Worm (Caenorhabditis elegans) whole organism, mixed stage, embryonic: ENCODE data around the gene kmo-2.

Source experiments
- M03D4.4 ChIP-seq: sonication (generic microtip); optimal IDR thresholded peaks from 2 replicates; lab custom pipeline; 2017; ENCODE audit warnings: mild to moderate bottlenecking, missing genetic modification characterization, missing compliant biosample characterization
- bed-3 ChIP-seq: fragments of 200-800 bp; sonication (Bioruptor generic); optimal IDR thresholded peaks from 3 replicates; lab custom pipeline; 2018; ENCODE audit warnings: mild to moderate bottlenecking, missing genetic modification characterization, moderate library complexity, missing compliant biosample characterization
- blmp-1 ChIP-seq: fragments of 150-350 bp; optimal IDR thresholded peaks from 2 replicates; lab custom pipeline; 2014; ENCODE audit warnings: missing biosample characterization, missing genetic modification characterization
- ceh-39 ChIP-seq: fragments of 150-350 bp; optimal IDR thresholded peaks from 2 replicates; lab custom pipeline; 2014; ENCODE audit warnings: missing biosample characterization, missing genetic modification characterization
- ceh-43 ChIP-seq: fragments of 200-800 bp; sonication (Bioruptor generic); optimal IDR thresholded peaks from 2 replicates; lab custom pipeline; 2018; ENCODE audit warnings: mild to moderate bottlenecking, missing genetic modification characterization, moderate library complexity, missing compliant biosample characterization
- ces-1 ChIP-seq: fragments of 150-350 bp; optimal IDR thresholded peaks from 2 replicates; lab custom pipeline; 2014; ENCODE audit warnings: missing biosample characterization, missing genetic modification reagents, missing genetic modification characterization
- cnd-1 ChIP-seq: fragments of 200-800 bp; sonication (Bioruptor generic); optimal IDR thresholded peaks from 2 replicates; lab custom pipeline; 2018; ENCODE audit warnings: mild to moderate bottlenecking, missing genetic modification characterization, missing compliant biosample characterization
- drap-1 ChIP-seq: fragments of 200-800 bp; sonication (Bioruptor generic); optimal IDR thresholded peaks from 3 replicates; lab custom pipeline; 2018; ENCODE audit warnings: mild to moderate bottlenecking, missing genetic modification characterization, missing compliant biosample characterization
- elt-1 ChIP-seq: sonication (generic microtip); optimal IDR thresholded peaks from 2 replicates; lab custom pipeline; 2017; ENCODE audit warnings: missing genetic modification characterization, mild to moderate bottlenecking, missing compliant biosample characterization, antibody characterized with exemption, moderate library complexity, borderline replicate concordance; ENCODE audit not compliant: insufficient read depth
- elt-3 ChIP-seq: fragments of 150-350 bp; optimal IDR thresholded peaks from 2 replicates; lab custom pipeline; 2014; ENCODE audit warnings: missing biosample characterization, missing genetic modification characterization
- flh-1 ChIP-seq: fragments of 200-800 bp; sonication (Bioruptor generic); optimal IDR thresholded peaks from 2 replicates; lab custom pipeline; 2018; ENCODE audit warnings: mild to moderate bottlenecking, missing genetic modification characterization, moderate library complexity, missing compliant biosample characterization
- ham-2 ChIP-seq: fragments of 200-800 bp; sonication (Bioruptor generic); optimal IDR thresholded peaks from 2 replicates; lab custom pipeline; 2018; ENCODE audit warnings: mild to moderate bottlenecking, missing genetic modification characterization, missing compliant biosample characterization
- hlh-1 ChIP-seq: fragments of 150-350 bp; optimal IDR thresholded peaks from 2 replicates; lab custom pipeline; 2014; ENCODE audit warnings: missing biosample characterization, missing genetic modification reagents, missing genetic modification characterization
- lin-13 ChIP-seq: fragments of 150-350 bp; optimal IDR thresholded peaks from 2 replicates; lab custom pipeline; 2014; ENCODE audit warnings: missing biosample characterization, missing genetic modification characterization
- lin-32 ChIP-seq: fragments of 200-800 bp; sonication (Bioruptor generic); optimal IDR thresholded peaks from 2 replicates; lab custom pipeline; 2018; ENCODE audit warnings: mild to moderate bottlenecking, missing genetic modification characterization, missing compliant biosample characterization
- lsy-2 ChIP-seq: fragments of 150-350 bp; optimal IDR thresholded peaks from 2 replicates; lab custom pipeline; 2014; ENCODE audit warnings: missing biosample characterization, missing genetic modification characterization
- mab-5 ChIP-seq: fragments of 150-350 bp; optimal IDR thresholded peaks from 2 replicates; lab custom pipeline; 2014; ENCODE audit warnings: missing biosample characterization, missing genetic modification characterization
- mep-1 ChIP-seq: fragments of 150-350 bp; optimal IDR thresholded peaks from 2 replicates; lab custom pipeline; 2017; ENCODE audit warnings: missing biosample characterization, missing genetic modification reagents, missing genetic modification characterization, inconsistent platforms
- mls-2 ChIP-seq: sonication (generic microtip); optimal IDR thresholded peaks from 2 replicates; lab custom pipeline; 2016; ENCODE audit warnings: mild to moderate bottlenecking, missing genetic modification characterization, moderate library complexity, missing compliant biosample characterization
- nhr-12 ChIP-seq: fragments of 150-350 bp; optimal IDR thresholded peaks from 2 replicates; lab custom pipeline; 2014; ENCODE audit warnings: missing biosample characterization, missing genetic modification characterization
- nhr-2 ChIP-seq: fragments of 150-350 bp; optimal IDR thresholded peaks from 2 replicates; lab custom pipeline; 2014; ENCODE audit warnings: missing biosample characterization, missing genetic modification characterization
- nhr-237 ChIP-seq: fragments of 150-350 bp; optimal IDR thresholded peaks from 2 replicates; lab custom pipeline; 2014; ENCODE audit warnings: missing biosample characterization, missing genetic modification characterization
- nhr-28 ChIP-seq: fragments of 150-350 bp; optimal IDR thresholded peaks from 2 replicates; lab custom pipeline; 2014; ENCODE audit warnings: missing biosample characterization, missing genetic modification characterization
- nhr-76 ChIP-seq: sonication (generic microtip); optimal IDR thresholded peaks from 2 replicates; lab custom pipeline; 2017; ENCODE audit warnings: missing biosample characterization, missing genetic modification characterization
- pha-4 ChIP-seq: fragments of 150-350 bp; optimal IDR thresholded peaks from 2 replicates; lab custom pipeline; 2018; ENCODE audit warnings: missing biosample characterization, missing genetic modification reagents, missing genetic modification characterization
- sem-2 ChIP-seq: fragments of 200-800 bp; sonication (Bioruptor generic); optimal IDR thresholded peaks from 2 replicates; lab custom pipeline; 2018; ENCODE audit warnings: mild to moderate bottlenecking, missing genetic modification characterization, missing compliant biosample characterization
- snpc-4 ChIP-seq: fragments of 150-350 bp; optimal IDR thresholded peaks from 2 replicates; lab custom pipeline; 2014; ENCODE audit warnings: missing biosample characterization, missing genetic modification characterization
- sptf-1 ChIP-seq: sonication (generic microtip); optimal IDR thresholded peaks from 2 replicates; lab custom pipeline; 2017; ENCODE audit warnings: mild to moderate bottlenecking, missing genetic modification characterization, moderate library complexity, missing compliant biosample characterization
- tbx-8 ChIP-seq: fragments of 200-800 bp; sonication (Bioruptor generic); optimal IDR thresholded peaks from 2 replicates; lab custom pipeline; 2018; ENCODE audit warnings: mild to moderate bottlenecking, missing genetic modification characterization, moderate library complexity, missing compliant biosample characterization
- unc-120 ChIP-seq: sonication (generic microtip); optimal IDR thresholded peaks from 2 replicates; lab custom pipeline; 2017; ENCODE audit warnings: missing genetic modification characterization, missing compliant biosample characterization; ENCODE audit not compliant: poor library complexity, severe bottlenecking
- unc-39 ChIP-seq: fragments of 150-350 bp; optimal IDR thresholded peaks from 2 replicates; lab custom pipeline; 2014; ENCODE audit warnings: missing biosample characterization, missing genetic modification characterization
- unc-62 ChIP-seq: fragments of 150-350 bp; optimal IDR thresholded peaks from 2 replicates; lab custom pipeline; 2014; ENCODE audit warnings: missing biosample characterization, missing genetic modification reagents, missing genetic modification characterization
- zip-8 ChIP-seq: fragments of 150-350 bp; optimal IDR thresholded peaks from 2 replicates; lab custom pipeline; 2014; ENCODE audit warnings: missing biosample characterization, missing genetic modification characterization

The kmo-2 gene

DNA sequence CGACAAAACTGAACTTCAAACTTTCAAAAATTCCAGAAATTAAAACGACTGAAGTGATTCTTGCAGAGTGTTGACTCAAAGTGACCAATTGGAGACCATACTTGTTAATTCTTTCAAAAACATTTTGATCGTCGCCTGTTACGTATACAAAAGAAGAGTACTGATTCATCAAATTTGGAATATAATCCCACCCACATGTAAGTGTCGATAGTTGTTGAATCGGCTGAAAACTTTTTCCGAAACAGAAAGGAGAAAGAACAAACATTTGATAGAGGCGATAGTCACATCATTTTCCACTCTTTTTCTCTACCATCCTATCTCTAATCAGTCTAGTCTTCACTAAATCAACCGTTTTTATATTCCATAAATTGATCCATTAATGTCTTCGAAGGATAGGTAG is 35.6 kb upstream of the kmo-2 start, which contains the start of gene nhr-153:
Gene nhr-153, plus strand, starts transcription at position 301 of the 400 bp plus-strand sequence.
- TF ChIP-seq lsy-2 (tag; lab: Kevin White, UChicago) (no peak), zip-8 (tag; lab: Kevin White, UChicago) (no peak), nhr-76 (no peak), flh-1 (GFP tag; lab: Kevin White, UChicago) (no peak), mls-2 (no peak), drap-1 (GFP tag; lab: Kevin White, UChicago) (no peak), nhr-12 (tag; lab: Kevin White, UChicago) (no peak), ceh-39 (no peak), bed-3 (GFP tag; lab: Kevin White, UChicago) (no peak), nhr-2 (no peak), ceh-43 (GFP tag; lab: Kevin White, UChicago) (no peak)

DNA sequence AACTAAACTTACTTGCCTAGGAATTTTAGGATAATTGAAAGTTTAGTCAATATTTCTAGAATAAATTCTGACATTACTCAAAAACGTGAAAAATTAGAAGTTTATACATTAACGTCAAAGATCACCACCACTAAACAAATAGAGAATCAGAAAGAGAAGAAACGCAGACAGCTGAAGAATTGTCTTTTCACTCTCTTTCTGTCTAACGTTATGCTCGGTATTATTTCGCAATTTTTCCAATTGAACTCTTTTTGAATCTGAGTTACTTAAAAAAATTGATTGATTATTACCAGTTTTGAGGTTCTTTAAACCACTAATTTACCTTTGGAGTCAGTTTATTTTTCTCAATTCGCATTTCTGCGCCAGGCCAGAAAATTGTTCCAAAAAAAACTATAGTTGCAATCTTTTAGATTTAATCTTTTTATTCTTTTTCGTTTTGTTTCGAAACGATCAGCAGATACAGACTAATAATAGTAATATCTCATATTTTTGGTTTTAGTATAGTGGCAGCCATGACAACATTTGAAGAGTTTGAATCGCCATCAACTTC is 32.5 kb upstream of the kmo-2 start, which contains the start of gene nhr-154:
Gene nhr-154, plus strand, starts transcription at position 500 of the 550 bp plus-strand sequence.
- TF ChIP-seq lsy-2 (tag; lab: Kevin White, UChicago) (no peak), nhr-237 (peak; percentile 27), M03D4.4 (tag; lab: Kevin White, UChicago) (no peak), drap-1 (GFP tag; lab: Kevin White, UChicago) (no peak), lin-32 (GFP tag; lab: Kevin White, UChicago) (no peak), nhr-28 (no peak), pha-4 (tag; lab: Kevin White, UChicago) (no peak), blmp-1 (tag; lab: Kevin White, UChicago) (no peak), ces-1 (no peak)
- TF ChIP-seq, all 35 proteins: peak for 1

DNA sequence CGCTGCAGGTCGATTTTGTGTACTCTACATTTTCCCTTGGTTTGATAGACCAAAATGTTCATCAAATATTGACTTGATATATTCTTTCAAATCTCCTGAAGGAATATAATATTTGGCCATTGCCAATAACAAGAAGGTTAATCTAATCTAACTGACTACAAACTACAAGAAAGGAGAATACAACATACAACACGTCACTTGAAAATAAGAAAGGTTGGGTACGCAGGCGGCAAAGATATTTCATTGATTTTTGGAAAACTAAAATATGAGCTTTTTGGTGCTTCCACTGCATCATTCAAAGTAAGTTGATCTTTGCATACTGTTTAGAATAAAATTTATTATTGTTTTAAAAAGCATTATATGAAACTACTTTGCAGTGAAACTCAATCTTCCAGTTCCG is 29.8 kb upstream of the kmo-2 start, which contains the start of gene nhr-209:
Gene nhr-209, plus strand, starts transcription at position 27 of the 400 bp plus-strand sequence.
- TF ChIP-seq mep-1 (tag; lab: Kevin White, UChicago) (no peak), mls-2 (no peak), lin-13 (tag; lab: Kevin White, UChicago) (no peak), hlh-1 (no peak), drap-1 (GFP tag; lab: Kevin White, UChicago) (no peak), snpc-4 (tag; lab: Kevin White, UChicago) (no peak), tbx-8 (GFP tag; lab: Kevin White, UChicago) (no peak), ces-1 (no peak), unc-120 (tag; lab: Kevin White, UChicago) (no peak)

DNA sequence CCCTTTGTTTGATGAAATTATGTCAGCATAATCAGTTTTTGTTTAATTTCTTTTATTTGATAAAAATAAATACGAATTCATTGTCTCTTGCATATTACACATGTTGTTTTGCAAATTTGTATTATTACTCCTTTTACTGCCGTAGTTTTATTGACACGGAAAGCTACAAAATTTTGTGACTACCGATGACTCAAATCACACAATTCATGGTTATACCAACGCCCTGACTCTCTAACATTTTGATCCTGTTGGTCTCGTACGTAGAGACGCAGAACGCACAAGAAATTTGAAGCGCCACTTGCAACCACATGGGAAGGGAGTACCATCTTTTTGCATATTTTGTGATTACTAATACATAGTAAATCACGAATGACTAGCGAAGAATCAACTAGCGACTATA is 27.5 kb upstream of the kmo-2 start, which contains the start of gene nhr-207:
Gene nhr-207, plus strand, starts transcription at position 282 of the 400 bp plus-strand sequence.
- TF ChIP-seq ces-1: peak; percentile 28
- no peak for TF ChIP-seq drap-1 (GFP tag; lab: Kevin White, UChicago)

DNA sequence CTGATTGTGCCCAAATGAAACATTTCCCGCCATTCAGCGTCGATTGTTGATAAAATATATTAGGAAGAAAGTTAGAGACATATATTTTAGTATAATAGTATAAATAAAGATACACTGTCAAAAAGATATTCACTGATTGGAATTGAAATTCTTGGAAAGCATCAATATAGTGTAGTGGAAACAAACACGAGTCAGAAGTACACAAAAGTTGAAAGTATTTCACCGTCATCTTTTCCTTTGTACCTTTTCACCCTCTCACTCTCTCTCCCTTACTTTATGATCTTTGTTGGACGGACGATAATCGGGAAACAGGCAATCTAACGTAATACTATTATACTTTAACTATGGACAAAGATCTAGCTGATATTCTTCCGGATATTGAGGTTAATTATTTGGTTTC is 25.7 kb upstream of the kmo-2 start, which contains the start of gene nhr-208:
Gene nhr-208, plus strand, starts transcription at position 288 of the 400 bp plus-strand sequence.
- TF ChIP-seq elt-1 (tag; lab: Kevin White, UChicago) (peak; percentile 42), unc-62 (GFP tag; lab: Kevin White, UChicago) (no peak)

DNA sequence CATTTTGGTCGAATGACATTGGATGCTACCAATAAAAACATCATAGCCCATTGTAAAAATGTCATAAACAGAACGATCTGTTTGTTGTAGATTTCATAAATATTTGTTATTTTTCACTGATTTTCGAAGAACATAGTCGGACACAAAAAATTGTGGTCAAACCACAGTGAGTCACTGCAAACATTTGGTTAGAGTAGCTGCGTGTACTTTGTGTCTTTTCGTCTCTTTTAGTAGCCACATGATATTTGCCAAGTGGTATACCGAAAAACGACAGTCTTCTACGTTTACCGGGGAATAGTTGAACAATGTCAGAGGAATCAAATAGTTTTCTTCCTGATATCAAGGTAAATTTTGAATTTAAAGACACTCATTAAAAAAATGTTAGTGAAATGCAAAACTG is 23.4 kb upstream of the kmo-2 start, which contains the start of gene nhr-206:
Gene nhr-206, plus strand, starts transcription at position 248 of the 400 bp plus-strand sequence.
- TF ChIP-seq cnd-1 (tag; lab: Kevin White, UChicago) (no peak), tbx-8 (GFP tag; lab: Kevin White, UChicago) (no peak), nhr-28 (no peak), unc-62 (GFP tag; lab: Kevin White, UChicago) (no peak), drap-1 (GFP tag; lab: Kevin White, UChicago) (no peak)

DNA sequence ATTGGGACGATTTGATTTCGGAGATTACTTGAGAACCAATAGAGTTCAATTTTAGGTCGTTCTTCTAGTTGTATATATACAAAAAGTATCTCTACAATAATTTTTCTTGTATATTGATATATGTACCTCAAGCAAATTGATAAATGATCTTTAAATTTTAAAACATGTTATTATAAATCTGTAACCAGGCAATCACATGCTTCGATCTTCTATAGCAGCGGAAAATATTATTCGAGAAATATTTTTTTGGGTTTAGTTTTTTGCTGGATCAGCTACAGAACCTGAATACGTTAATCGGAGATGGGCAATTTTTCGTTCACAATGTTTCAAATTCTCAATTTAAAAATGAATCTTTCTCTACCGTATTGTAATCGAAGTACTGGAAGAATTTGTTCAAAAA is 20.4 kb upstream of the kmo-2 start, which contains the start of gene R07B7.12:
Gene R07B7.12, plus strand, starts transcription at position 301 of the 400 bp plus-strand sequence.
- TF ChIP-seq nhr-12 (tag; lab: Kevin White, UChicago): no peak
- no peak for TF ChIP-seq elt-3
- TF ChIP-seq M03D4.4 (tag; lab: Kevin White, UChicago): no peak
- TF ChIP-seq drap-1 (GFP tag; lab: Kevin White, UChicago): no peak
- TF ChIP-seq snpc-4 (tag; lab: Kevin White, UChicago): no peak
- TF ChIP-seq hlh-1: no peak
- TF ChIP-seq ceh-43 (GFP tag; lab: Kevin White, UChicago): no peak
- TF ChIP-seq mep-1 (tag; lab: Kevin White, UChicago): no peak
- no peak for TF ChIP-seq mab-5
- TF ChIP-seq nhr-2: no peak
- no peak for TF ChIP-seq ham-2 (GFP tag; lab: Kevin White, UChicago)
- no peak for TF ChIP-seq sptf-1 (tag; lab: Kevin White, UChicago)
- no peak for TF ChIP-seq ces-1
- TF ChIP-seq lin-13 (tag; lab: Kevin White, UChicago): no peak
- no peak for TF ChIP-seq zip-8 (tag; lab: Kevin White, UChicago)
- no peak for TF ChIP-seq pha-4 (tag; lab: Kevin White, UChicago)
- TF ChIP-seq unc-39: no peak
- TF ChIP-seq sem-2 (GFP tag; lab: Kevin White, UChicago): no peak
- no peak for TF ChIP-seq lin-32 (GFP tag; lab: Kevin White, UChicago)
- TF ChIP-seq nhr-237: no peak
